Fruit fly (Drosophila melanogaster) Kc167 (cell line): Measurements from ENCODE around the gene CG4962.

Experiments
- Myc ChIP-seq: fragments of >200 bp; optimal IDR thresholded peaks from 2 replicates; lab custom pipeline; 2017; ENCODE audit warnings: missing external identifiers
- Sin3A ChIP-seq: fragments of >200 bp; optimal IDR thresholded peaks from 2 replicates; lab custom pipeline; 2018; ENCODE audit warnings: missing external identifiers
- h ChIP-seq: fragments of >200 bp; optimal IDR thresholded peaks from 3 replicates; lab custom pipeline; 2018; ENCODE audit warnings: missing external identifiers
- insv ChIP-seq: fragments of >200 bp; optimal IDR thresholded peaks from 3 replicates; lab custom pipeline; 2018; ENCODE audit warnings: missing external identifiers
- psq ChIP-seq: fragments of >200 bp; optimal IDR thresholded peaks from 2 replicates; lab custom pipeline; 2017; ENCODE audit warnings: missing external identifiers
- ttk ChIP-seq: sonication (Bioruptor generic); optimal IDR thresholded peaks from 2 replicates; lab custom pipeline; 2017; ENCODE audit warnings: missing external identifiers

Gene CG4962

DNA sequence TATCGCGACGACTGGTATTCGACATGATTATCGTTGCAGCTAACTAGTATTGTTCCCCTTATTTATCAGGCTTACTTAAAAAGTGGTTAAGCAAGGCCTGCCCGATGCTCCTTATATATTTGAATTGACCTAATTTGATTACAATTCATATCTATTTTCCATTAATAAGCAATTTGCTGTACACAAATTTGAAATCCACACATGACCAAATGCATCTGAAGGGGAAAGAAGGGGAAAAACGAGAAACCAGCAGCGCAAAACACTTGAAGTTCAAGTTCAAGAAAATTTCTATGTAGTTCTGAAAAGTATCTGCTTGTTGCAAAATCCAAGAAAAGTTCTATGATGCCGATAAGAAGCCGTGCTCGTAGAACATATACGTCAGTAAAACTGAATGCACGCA lies 31.3 kb upstream of the CG4962 start, which contains the start of the genes CG13040 and CG13039:
CG13040 (minus strand) TSS at position 101 of the 400 bp plus-strand sequence.
CG13039 (minus strand) TSS at position 106 of the 400 bp plus-strand sequence.
- TF ChIP-seq ttk (no peak), Myc (lab: Kevin White, UChicago) (no peak), psq (lab: Kevin White, UChicago) (no peak), Sin3A (lab: Kevin White, UChicago) (no peak), insv (lab: Kevin White, UChicago) (no peak), h (lab: Kevin White, UChicago) (no peak)

DNA sequence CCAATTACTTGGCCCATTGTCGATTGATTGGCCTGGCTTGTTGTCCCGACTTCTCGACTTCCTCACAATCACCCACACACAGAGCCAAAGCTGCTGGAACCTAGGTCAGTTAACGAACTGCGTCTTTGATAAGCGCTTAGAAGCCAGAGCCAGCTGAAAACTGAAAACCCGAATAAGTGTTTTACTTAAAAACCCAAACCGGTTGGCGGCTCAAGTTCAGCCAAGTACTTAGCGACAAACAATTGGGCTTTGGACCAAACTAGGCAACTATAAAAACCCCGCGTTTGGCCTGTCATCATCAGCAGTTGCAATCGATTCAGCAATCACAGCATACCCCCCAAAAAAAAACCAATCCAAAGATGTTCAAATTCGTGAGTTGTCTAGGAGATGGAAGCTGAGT lies 28.0 kb upstream of the CG4962 start, which contains the start of gene CG13059:
CG13059 (plus strand) TSS at position 301 of the 400 bp plus-strand sequence.
- TF ChIP-seq ttk (no peak), h (lab: Kevin White, UChicago) (no peak), Sin3A (lab: Kevin White, UChicago) (no peak), insv (lab: Kevin White, UChicago) (no peak), Myc (lab: Kevin White, UChicago) (no peak), psq (lab: Kevin White, UChicago) (no peak)

DNA sequence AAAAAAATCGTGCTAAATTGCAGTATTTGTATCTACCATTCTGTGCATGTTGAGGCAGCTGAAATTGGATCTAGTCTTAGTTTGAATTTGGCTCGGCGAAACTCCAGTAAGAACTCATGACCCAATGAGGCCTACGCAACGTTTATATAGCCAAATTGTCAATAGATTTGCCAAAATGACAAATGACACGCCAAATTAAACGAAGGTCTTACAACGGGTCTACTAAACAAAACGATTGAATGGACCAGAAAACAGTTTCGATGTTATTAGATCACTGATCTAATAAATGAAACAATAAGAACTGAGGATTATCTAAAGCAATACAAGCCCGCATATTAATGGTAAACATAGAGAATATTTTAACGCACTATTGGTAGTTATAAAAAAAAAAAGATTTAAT lies 25.8 kb upstream of the CG4962 start, which contains the start of gene CG42718:
CG42718 (minus strand) TSS at position 101 of the 400 bp plus-strand sequence.
- no peak for TF ChIP-seq Sin3A (lab: Kevin White, UChicago)
- no peak for TF ChIP-seq h (lab: Kevin White, UChicago)
- TF ChIP-seq psq (lab: Kevin White, UChicago), result no peak
- no peak for TF ChIP-seq Myc (lab: Kevin White, UChicago)
- no peak for TF ChIP-seq insv (lab: Kevin White, UChicago)
- TF ChIP-seq ttk, result no peak

DNA sequence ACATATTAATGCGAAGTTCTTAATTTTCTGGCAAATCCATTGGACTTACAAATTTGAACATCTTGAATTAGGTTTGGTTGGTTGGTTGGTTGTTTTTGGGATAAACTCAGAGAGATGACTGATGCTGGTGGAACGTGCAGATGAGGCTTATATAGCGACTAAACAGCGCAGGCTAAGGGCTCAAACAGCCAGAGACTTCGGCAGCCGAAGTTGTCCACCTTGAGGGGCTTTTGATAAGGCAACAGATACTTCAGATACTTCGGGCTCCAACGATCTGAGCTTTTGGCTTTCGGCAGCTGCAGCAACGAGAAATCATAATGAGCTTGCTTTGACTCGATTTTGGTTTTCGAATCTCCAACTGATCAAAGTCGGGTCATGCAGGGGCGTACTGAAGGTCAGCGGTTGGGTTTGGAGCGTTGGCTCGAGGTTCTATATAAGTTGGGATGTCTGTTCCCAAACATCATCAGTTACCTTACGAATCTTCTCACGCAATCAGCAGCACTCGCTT lies 24.1 kb upstream of the CG4962 start, which contains the start of the genes CG13041 and CG13060:
CG13041 (minus strand) TSS at position 128 of the 508 bp plus-strand sequence.
CG13060 (plus strand) TSS at position 458 of the 508 bp plus-strand sequence.
- no peak for TF ChIP-seq Myc (lab: Kevin White, UChicago)
- TF ChIP-seq psq (lab: Kevin White, UChicago), result no peak
- no peak for TF ChIP-seq insv (lab: Kevin White, UChicago)
- TF ChIP-seq ttk, result no peak
- TF ChIP-seq h (lab: Kevin White, UChicago), result no peak
- TF ChIP-seq Sin3A (lab: Kevin White, UChicago), result no peak

DNA sequence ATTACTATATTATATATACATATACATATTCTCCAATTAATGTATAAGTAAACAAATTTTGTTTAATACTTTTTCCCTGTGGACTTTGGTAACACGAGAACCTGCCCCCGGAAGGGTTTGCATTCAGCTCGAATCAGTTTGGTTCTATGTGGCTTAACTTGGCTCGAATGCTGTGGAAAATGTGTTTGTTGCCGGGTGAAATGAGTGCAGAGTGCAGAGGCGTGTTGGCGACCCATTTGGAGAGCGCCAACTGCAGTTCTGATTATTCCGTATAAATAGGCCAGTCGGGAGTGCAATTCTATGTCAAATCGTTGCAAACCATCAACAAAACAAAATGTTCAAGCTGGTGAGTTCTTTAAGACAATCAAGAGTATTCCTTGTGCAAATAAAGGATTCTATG lies 22.4 kb upstream of the CG4962 start, which contains the start of gene Nplp3:
Nplp3 (plus strand) TSS at position 301 of the 400 bp plus-strand sequence.
- TF ChIP-seq Sin3A (lab: Kevin White, UChicago), result no peak
- no peak for TF ChIP-seq insv (lab: Kevin White, UChicago)
- no peak for TF ChIP-seq h (lab: Kevin White, UChicago)
- TF ChIP-seq ttk, result no peak
- no peak for TF ChIP-seq Myc (lab: Kevin White, UChicago)
- no peak for TF ChIP-seq psq (lab: Kevin White, UChicago)

DNA sequence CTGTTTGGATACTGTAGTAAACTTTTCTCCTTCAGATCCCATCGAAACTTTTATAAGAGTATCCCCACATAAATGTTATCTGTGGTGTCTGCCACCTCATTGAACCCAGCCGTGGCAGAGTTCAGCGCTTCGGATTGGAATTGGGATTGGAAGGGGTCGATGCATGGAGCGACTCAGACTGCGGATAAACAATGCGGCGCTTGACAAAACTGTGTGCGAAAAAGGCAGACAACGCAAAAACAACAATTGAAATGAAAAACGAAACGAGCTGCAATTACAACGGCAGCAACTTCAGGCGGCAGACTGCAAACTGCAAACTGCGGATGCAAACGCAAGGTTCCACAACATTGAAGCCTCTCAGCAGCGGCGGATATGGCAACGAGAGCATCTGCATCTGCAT lies 18.6 kb upstream of the CG4962 start, which contains the start of gene CG13062:
CG13062 (plus strand) TSS at position 301 of the 400 bp plus-strand sequence.
- TF ChIP-seq Sin3A (lab: Kevin White, UChicago), result no peak
- no peak for TF ChIP-seq psq (lab: Kevin White, UChicago)
- TF ChIP-seq Myc (lab: Kevin White, UChicago), result no peak
- TF ChIP-seq h (lab: Kevin White, UChicago), result no peak

DNA sequence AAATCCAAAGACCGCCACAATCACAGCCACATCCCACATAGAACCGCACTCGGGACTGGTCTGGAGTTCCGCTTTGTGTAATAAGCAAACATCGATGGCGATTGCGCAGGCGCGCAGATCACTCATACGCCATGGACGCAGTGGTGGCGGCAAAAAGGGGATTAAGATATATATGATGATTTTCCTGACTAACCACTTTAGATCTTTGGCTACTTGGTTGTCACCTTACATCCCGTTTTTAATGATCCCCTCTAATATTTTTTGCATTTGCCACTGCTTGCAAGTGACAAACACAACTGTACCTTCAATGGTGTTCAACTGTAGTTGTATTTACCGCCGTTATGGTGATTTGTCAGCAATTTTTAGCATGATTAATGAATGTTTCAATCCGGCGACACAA lies 14.6 kb upstream of the CG4962 start:
- no peak for TF ChIP-seq h (lab: Kevin White, UChicago)
- TF ChIP-seq psq (lab: Kevin White, UChicago), result no peak
- TF ChIP-seq Myc (lab: Kevin White, UChicago), result no peak
- TF ChIP-seq Sin3A (lab: Kevin White, UChicago), result no peak
- TF ChIP-seq ttk, result no peak
- TF ChIP-seq insv (lab: Kevin White, UChicago), result no peak

DNA sequence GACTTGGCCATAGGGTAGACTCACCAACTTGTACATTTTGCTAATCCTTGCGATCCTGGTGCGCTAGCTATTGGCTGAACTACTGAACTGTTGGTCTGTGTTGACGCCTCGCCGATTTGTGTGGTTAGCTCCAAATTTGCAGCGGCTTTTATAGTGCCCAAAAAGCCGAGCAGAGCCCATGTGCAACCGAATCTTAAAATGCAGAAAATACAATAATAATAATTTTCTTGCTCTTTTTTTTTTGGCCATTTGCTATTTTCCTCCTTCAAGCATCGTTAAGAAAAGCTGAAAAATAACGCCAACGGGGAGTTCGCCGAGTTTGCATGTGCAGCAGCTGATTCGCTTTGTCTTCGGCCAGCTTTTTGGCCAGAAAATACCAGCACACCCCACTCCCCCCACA lies 13.0 kb upstream of the CG4962 start, which contains the start of gene CG13042:
CG13042 (minus strand) TSS at position 101 of the 400 bp plus-strand sequence.
- TF ChIP-seq psq (lab: Kevin White, UChicago), result no peak
- no peak for TF ChIP-seq ttk
- TF ChIP-seq h (lab: Kevin White, UChicago), result no peak

DNA sequence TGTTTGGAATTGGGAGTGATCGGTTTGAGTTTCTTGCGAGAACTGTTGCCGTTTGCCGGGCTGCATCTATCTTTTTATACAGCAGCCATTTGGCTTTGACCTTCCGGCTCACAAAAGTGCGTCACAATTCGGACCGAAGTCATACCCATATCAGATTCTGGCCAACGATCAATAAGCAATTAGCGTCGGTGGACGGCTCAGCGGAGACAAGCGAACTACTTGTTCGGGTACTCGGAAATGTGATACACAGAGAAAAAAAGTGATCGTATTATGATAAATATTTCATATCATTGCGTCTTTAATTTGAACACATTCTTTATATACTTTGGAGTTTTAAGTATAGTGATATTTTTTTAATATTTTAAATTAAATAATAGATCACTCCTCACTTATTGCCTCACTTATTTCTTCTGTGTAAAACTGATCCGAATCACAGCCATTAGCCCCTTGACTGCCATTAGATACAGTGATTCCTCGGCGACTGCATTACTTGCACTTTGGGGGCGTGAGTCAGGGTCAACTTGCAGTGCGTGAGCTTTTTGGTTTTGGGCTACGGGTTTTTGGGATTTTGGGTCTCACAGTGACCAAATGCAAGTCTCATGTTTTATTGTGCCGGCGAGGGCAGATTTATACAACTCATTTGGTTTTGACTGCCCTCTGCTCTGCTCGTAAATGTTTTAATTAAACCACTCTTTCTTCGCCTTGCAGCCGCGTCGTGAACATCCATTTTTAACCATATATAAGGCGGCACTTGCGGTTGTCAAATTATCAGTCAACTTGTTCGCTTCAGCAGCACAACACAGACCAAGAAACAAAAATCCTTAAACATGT lies 10.7 kb upstream of the CG4962 start, which contains the start of the genes CG13043 and CG13063:
CG13043 (minus strand) TSS at position 51 of the 831 bp plus-strand sequence.
CG13063 (plus strand) TSS at position 781 of the 831 bp plus-strand sequence.
- TF ChIP-seq h (lab: Kevin White, UChicago), result no peak
- no peak for TF ChIP-seq insv (lab: Kevin White, UChicago)
- no peak for TF ChIP-seq Sin3A (lab: Kevin White, UChicago)
- no peak for TF ChIP-seq ttk

DNA sequence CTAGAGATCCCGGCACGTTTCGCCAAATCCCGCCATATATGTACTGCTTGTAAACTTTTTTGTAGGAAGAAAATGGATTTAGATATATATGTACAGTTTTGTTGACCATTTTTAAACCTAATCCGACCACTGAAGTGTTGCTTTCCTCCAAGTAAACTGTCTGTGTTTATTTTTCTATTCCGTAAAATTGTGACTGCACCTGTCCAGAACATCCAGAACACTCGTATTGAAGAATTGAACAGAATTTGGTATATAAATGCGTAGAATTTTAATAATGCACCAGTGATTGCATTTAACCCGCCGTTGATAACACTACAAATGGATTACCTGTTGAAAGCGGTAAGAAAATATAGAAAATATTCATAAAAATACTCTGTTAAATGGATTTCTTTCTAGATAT lies 8.6 kb upstream of the CG4962 start, which contains the start of gene CG43249:
CG43249 (plus strand) TSS at position 301 of the 400 bp plus-strand sequence.
- TF ChIP-seq Sin3A (lab: Kevin White, UChicago) (no peak), ttk (no peak), insv (lab: Kevin White, UChicago) (no peak), psq (lab: Kevin White, UChicago) (no peak), h (lab: Kevin White, UChicago) (no peak), Myc (lab: Kevin White, UChicago) (no peak)

DNA sequence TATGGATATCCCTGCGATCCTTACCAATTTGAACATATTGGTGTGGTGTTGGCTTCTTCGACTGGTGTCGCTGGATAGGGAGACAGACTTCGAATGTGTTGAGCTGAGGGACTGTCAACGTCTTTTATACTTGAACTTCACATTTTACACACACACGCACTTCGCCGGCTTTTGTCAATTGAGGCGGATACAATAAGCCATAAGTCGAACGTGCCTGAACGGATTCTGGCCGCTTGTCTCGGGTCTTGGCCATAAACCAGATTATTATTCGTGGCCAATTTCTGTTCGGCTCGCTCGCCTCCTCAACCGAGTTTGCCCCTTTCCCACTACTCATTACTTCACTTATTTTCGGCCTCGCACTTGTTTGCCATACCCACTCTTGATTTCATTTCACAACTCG lies 7.7 kb upstream of the CG4962 start, which contains the start of gene CG13044:
CG13044 (minus strand) TSS at position 101 of the 400 bp plus-strand sequence.
- no peak for TF ChIP-seq Sin3A (lab: Kevin White, UChicago)
- TF ChIP-seq Myc (lab: Kevin White, UChicago), result no peak
- TF ChIP-seq ttk, result no peak
- no peak for TF ChIP-seq h (lab: Kevin White, UChicago)
- TF ChIP-seq insv (lab: Kevin White, UChicago), result no peak
- TF ChIP-seq psq (lab: Kevin White, UChicago), result no peak
